Fruit fly (Drosophila melanogaster): ENCODE data around the gene CG6441.

Gene CG6441

dm6 chr2L:7494341-7495293 lies 20.1 kb downstream of the CG6441 start (continued):
- TF ChIP-seq Eip93F (GFP tag; optimal IDR thresholded peaks at IDR 0.05) = no peak
- no peak for TF ChIP-seq spab (GFP tag; optimal IDR thresholded peaks at IDR 0.05)
- peak; percentile 51 for TF ChIP-seq Hr4 (GFP tag; optimal IDR thresholded peaks at IDR 0.05)
- no peak for TF ChIP-seq esn (GFP tag; optimal IDR thresholded peaks at IDR 0.05)
- TF ChIP-seq dsx (GFP tag; optimal IDR thresholded peaks at IDR 0.05; ENCODE audit: poor library complexity, severe bottlenecking) = no peak
- peak; percentile 4 for TF ChIP-seq acj6 (GFP tag; optimal IDR thresholded peaks at IDR 0.05)
- TF ChIP-seq salr (GFP tag; optimal IDR thresholded peaks at IDR 0.05) = peak in 1 of 2 experiments; percentile 24
- TF ChIP-seq CG4318 (GFP tag; optimal IDR thresholded peaks at IDR 0.05) = no peak
- no peak for TF ChIP-seq vri (GFP tag; optimal IDR thresholded peaks at IDR 0.05)
- TF ChIP-seq achi (GFP tag; optimal IDR thresholded peaks at IDR 0.05) = peak; percentile 12
- peak; percentile 56 for TF ChIP-seq CG15336 (GFP tag; IDR thresholded peaks at IDR 0.05)

dm6 chr2L:7495294-7495986 lies 20.9 kb downstream of the CG6441 start:
- peak; percentile 13; the same call in 1 of the 3 replicates for TF ChIP-seq CG8119 (GFP tag; IDR thresholded peaks at IDR 0.05)
- TF ChIP-seq CG4318 (GFP tag; optimal IDR thresholded peaks at IDR 0.05) = no peak
- no peak for TF ChIP-seq Gug (GFP tag; IDR thresholded peaks at IDR 0.05)
- TF ChIP-seq CG6808 (GFP tag; optimal IDR thresholded peaks at IDR 0.05) = peak; percentile 36
- TF ChIP-seq CG6163 (GFP tag; IDR thresholded peaks at IDR 0.05) = 0 out of 3 replicates have a peak, but pooled peaks have one; percentile 20
- peak in 1 of 2 experiments; percentile 51 for TF ChIP-seq ss (GFP tag; optimal IDR thresholded peaks at IDR 0.05)
- TF ChIP-seq vri (GFP tag; optimal IDR thresholded peaks at IDR 0.05) = peak; percentile 4

- no peak for TF ChIP-seq fd59A (GFP tag; optimal IDR thresholded peaks at IDR 0.05)
- peak; percentile 62 for TF ChIP-seq CG6854 (GFP tag; optimal IDR thresholded peaks at IDR 0.05)
- peak; percentile 39 for TF ChIP-seq dsx (GFP tag; optimal IDR thresholded peaks at IDR 0.05; ENCODE audit: poor library complexity, severe bottlenecking)
- TF ChIP-seq vri (GFP tag; optimal IDR thresholded peaks at IDR 0.05) = peak; percentile 13
- TF ChIP-seq eg (GFP tag; IDR thresholded peaks at IDR 0.05) = 0 out of 3 replicates have a peak, but pooled peaks have one; percentile 17
- TF ChIP-seq CG34406 (GFP tag; optimal IDR thresholded peaks at IDR 0.05) = no peak
- TF ChIP-seq CG1621 (tag; optimal IDR thresholded peaks at IDR 0.05) = peak; percentile 27
- no peak for TF ChIP-seq Blimp-1 (GFP tag; optimal IDR thresholded peaks at IDR 0.05)
- TF ChIP-seq Met (GFP tag; optimal IDR thresholded peaks at IDR 0.05) = no peak
- no peak for TF ChIP-seq Ets96B (tag; optimal IDR thresholded peaks at IDR 0.05)
- peak; percentile 78 for TF ChIP-seq fkh (GFP tag; optimal IDR thresholded peaks at IDR 0.05)
- peak; percentile 13 for TF ChIP-seq esn (GFP tag; optimal IDR thresholded peaks at IDR 0.05)
- TF ChIP-seq Sox14 (GFP tag; optimal IDR thresholded peaks at IDR 0.05) = peak; percentile 21
- TF ChIP-seq CG6163 (GFP tag; IDR thresholded peaks at IDR 0.05) = 0 out of 3 replicates have a peak, but pooled peaks have one; percentile 18
- TF ChIP-seq Smox (GFP tag; optimal IDR thresholded peaks at IDR 0.05) = peak; percentile 10
- TF ChIP-seq Eip78C (GFP tag) = peak; percentile 65
- no peak for TF ChIP-seq Hr39 (GFP tag; optimal IDR thresholded peaks at IDR 0.05)
- TF ChIP-seq topi (GFP tag; optimal IDR thresholded peaks at IDR 0.05) = peak; percentile 17
- peak; percentile 45 for TF ChIP-seq svp (GFP tag)
- peak; percentile 33; the same call in 1 of the 2 replicates for TF ChIP-seq CG15336 (GFP tag; IDR thresholded peaks at IDR 0.05)
These were observed 21.5 kb downstream of the CG6441 start, which contains the start of gene Ziz for dm6 chr2L:7495987-7496503. Gene Ziz (minus strand): TSS chr2L:7496307.

dm6 chr2L:7497265-7497664 lies 22.8 kb downstream of the CG6441 start, which contains the start of gene Obp28a:
Gene Obp28a (minus strand): TSS chr2L:7497365.
- TF ChIP-seq CG8319 (GFP tag; optimal IDR thresholded peaks at IDR 0.05) (no peak), CG1621 (tag; optimal IDR thresholded peaks at IDR 0.05) (no peak), CG6163 (GFP tag; IDR thresholded peaks at IDR 0.05) (no peak), Ets21C (GFP tag; optimal IDR thresholded peaks at IDR 0.05) (no peak), CG8632 (GFP tag; optimal IDR thresholded peaks at IDR 0.05) (no peak), Gug (GFP tag; IDR thresholded peaks at IDR 0.05) (no peak), Eip75B (GFP tag; optimal IDR thresholded peaks at IDR 0.05) (no peak), esn (GFP tag; optimal IDR thresholded peaks at IDR 0.05) (no peak)
